Fruit fly (Drosophila melanogaster) whole organism, embryonic: ENCODE results near the gene CG17816.

Source experiments
- Ada2b ChIP-seq: fragments of 200-800 bp; sonication (Bioruptor generic); IDR thresholded peaks from 2 replicates; pipeline ENCODE4 v1.3.6; 2022; ENCODE audit warnings: missing biosample characterization, missing genetic modification characterization
- Aef1 ChIP-seq: fragments of 200-800 bp; sonication (Bioruptor generic); IDR thresholded peaks from 3 replicates; pipeline ENCODE4 v1.3.6; 2022; ENCODE audit warnings: missing biosample characterization, missing genetic modification characterization
- Asciz ChIP-seq: fragments of 200-800 bp; sonication (Bioruptor generic); optimal IDR thresholded peaks from 2 replicates; lab custom pipeline; 2017; ENCODE audit warnings: missing biosample characterization, mild to moderate bottlenecking, missing genetic modification characterization, missing genetic modification reagents
- CG14667 ChIP-seq: fragments of 200-800 bp; sonication (Bioruptor generic); IDR thresholded peaks from 2 replicates; pipeline ENCODE4 v1.3.6; 2022; ENCODE audit warnings: missing biosample characterization, missing genetic modification characterization
- CG16863 ChIP-seq: fragments of 200-800 bp; sonication (Bioruptor generic); optimal IDR thresholded peaks from 3 replicates; lab custom pipeline; 2016; ENCODE audit warnings: missing biosample characterization, missing genetic modification characterization
- CG17359 ChIP-seq: fragments of 200-800 bp; sonication (Bioruptor generic); optimal IDR thresholded peaks from 3 replicates; lab custom pipeline; 2018; ENCODE audit warnings: missing biosample characterization, mild to moderate bottlenecking, missing genetic modification characterization, moderate library complexity
- CG17361 ChIP-seq: fragments of 200-800 bp; sonication (Bioruptor generic); IDR thresholded peaks from 3 replicates; pipeline ENCODE4 v1.3.6; 2022; ENCODE audit warnings: missing biosample characterization, missing genetic modification characterization
- CG1792 ChIP-seq: fragments of 200-800 bp; sonication (Bioruptor generic); optimal IDR thresholded peaks from 2 replicates; lab custom pipeline; 2016; ENCODE audit warnings: missing biosample characterization, missing genetic modification characterization
- CG2120 ChIP-seq: fragments of 200-800 bp; sonication (Bioruptor generic); optimal IDR thresholded peaks from 3 replicates; lab custom pipeline; 2016; ENCODE audit warnings: missing biosample characterization, missing genetic modification characterization
- CG2875 ChIP-seq: fragments of 200-800 bp; sonication (Bioruptor generic); optimal IDR thresholded peaks from 2 replicates; lab custom pipeline; 2017; ENCODE audit warnings: missing biosample characterization, mild to moderate bottlenecking, missing genetic modification characterization, missing genetic modification reagents
- CG3995 ChIP-seq: fragments of 200-800 bp; sonication (Bioruptor generic); optimal IDR thresholded peaks from 3 replicates; lab custom pipeline; 2016; ENCODE audit warnings: missing biosample characterization, missing genetic modification characterization
- CG4404 ChIP-seq: fragments of 200-800 bp; sonication (Bioruptor generic); IDR thresholded peaks from 2 replicates; pipeline ENCODE4 v1.3.6; 2022; ENCODE audit warnings: missing biosample characterization, missing genetic modification characterization
- CG6683 ChIP-seq: fragments of 200-800 bp; sonication (Bioruptor generic); optimal IDR thresholded peaks from 2 replicates; lab custom pipeline; 2017; ENCODE audit warnings: missing biosample characterization, mild to moderate bottlenecking, missing genetic modification characterization, missing genetic modification reagents
- CG6813 ChIP-seq: fragments of 200-800 bp; sonication (Bioruptor generic); optimal IDR thresholded peaks from 2 replicates; lab custom pipeline; 2017; ENCODE audit warnings: missing biosample characterization, missing genetic modification characterization, mild to moderate bottlenecking, moderate library complexity, missing genetic modification reagents
- CG6854 ChIP-seq: fragments of 200-800 bp; sonication (Bioruptor generic); optimal IDR thresholded peaks from 3 replicates; lab custom pipeline; 2017; ENCODE audit warnings: missing biosample characterization, mild to moderate bottlenecking, missing genetic modification characterization
- CG7963 ChIP-seq: fragments of 200-800 bp; sonication (Bioruptor generic); IDR thresholded peaks from 3 replicates; pipeline ENCODE4 v1.3.6; 2022; ENCODE audit warnings: missing biosample characterization, missing genetic modification characterization; ENCODE audit not compliant: partially characterized antibody
- Dref ChIP-seq: fragments of 200-800 bp; sonication (Bioruptor generic); IDR thresholded peaks from 2 replicates; pipeline ENCODE4 v1.3.6; 2022; ENCODE audit warnings: missing biosample characterization, missing genetic modification characterization
- Drgx ChIP-seq: fragments of 200-800 bp; sonication (Bioruptor generic); IDR thresholded peaks from 2 replicates; pipeline ENCODE4 v1.3.6; 2022; ENCODE audit warnings: missing biosample characterization, missing genetic modification characterization
- Elba2 ChIP-seq: fragments of 200-800 bp; sonication (Bioruptor generic); optimal IDR thresholded peaks from 3 replicates; lab custom pipeline; 2016; ENCODE audit warnings: missing biosample characterization, missing genetic modification characterization
- HHEX ChIP-seq: fragments of 200-800 bp; sonication (Bioruptor generic); optimal IDR thresholded peaks from 3 replicates; lab custom pipeline; 2017; ENCODE audit warnings: missing biosample characterization, mild to moderate bottlenecking, missing genetic modification characterization, missing genetic modification reagents
- Hr3 ChIP-seq: fragments of 200-800 bp; sonication (Bioruptor generic); optimal IDR thresholded peaks from 3 replicates; lab custom pipeline; 2016; ENCODE audit warnings: missing biosample characterization, missing genetic modification characterization
- Hr39 ChIP-seq: fragments of >200 bp; optimal IDR thresholded peaks from 2 replicates; lab custom pipeline; 2017
- Hr78 ChIP-seq, 2 experiments: fragments of 200-800 bp in 1 of 2; fragments of >200 bp in 1 of 2; sonication (Bioruptor generic) in 1 of 2; optimal IDR thresholded peaks; 2 replicates each; lab custom pipeline; 2017 to 2019; ENCODE audit warnings: missing biosample characterization in 2 of 2, missing genetic modification characterization in 2 of 2, mild to moderate bottlenecking in 1 of 2, moderate library complexity in 1 of 2
- Kr ChIP-seq: fragments of 200-800 bp; sonication (Bioruptor generic); optimal IDR thresholded peaks from 2 replicates; lab custom pipeline; 2017; ENCODE audit warnings: missing biosample characterization, mild to moderate bottlenecking, missing genetic modification characterization
- Lpt ChIP-seq: fragments of >200 bp; optimal IDR thresholded peaks from 2 replicates; lab custom pipeline; 2018; ENCODE audit warnings: missing biosample characterization, missing genetic modification characterization
- Oaz ChIP-seq: fragments of 200-800 bp; sonication (Bioruptor generic); IDR thresholded peaks from 2 replicates; pipeline ENCODE4 v1.3.6; 2022; ENCODE audit warnings: missing biosample characterization, missing genetic modification characterization
- Optix ChIP-seq: fragments of 200-800 bp; sonication (Bioruptor generic); IDR thresholded peaks from 3 replicates; pipeline ENCODE4 v1.3.6; 2022; ENCODE audit warnings: missing biosample characterization, missing genetic modification characterization
- Pdp1 ChIP-seq, 2 experiments: fragments of 200-800 bp; sonication (Bioruptor generic); optimal IDR thresholded peaks; 3 replicates each; lab custom pipeline; 2016; ENCODE audit warnings: missing biosample characterization in 2 of 2, missing genetic modification characterization in 2 of 2, mild to moderate bottlenecking in 1 of 2, moderate library complexity in 1 of 2
- Ptx1 ChIP-seq: fragments of 200-800 bp; sonication (Bioruptor generic); IDR thresholded peaks from 2 replicates; pipeline ENCODE4 v1.3.6; 2022; ENCODE audit warnings: missing biosample characterization, missing genetic modification characterization
- Ravus ChIP-seq: fragments of 200-800 bp; sonication (Bioruptor generic); IDR thresholded peaks from 2 replicates; pipeline ENCODE4 v1.3.6; 2022; ENCODE audit warnings: missing biosample characterization, missing genetic modification characterization
- Rx ChIP-seq: fragments of 200-800 bp; sonication (Bioruptor generic); IDR thresholded peaks from 2 replicates; pipeline ENCODE4 v1.3.6; 2022; ENCODE audit warnings: missing biosample characterization, missing genetic modification characterization
- Scr ChIP-seq: fragments of 200-800 bp; sonication (Bioruptor generic); IDR thresholded peaks from 2 replicates; pipeline ENCODE4 v1.3.6; 2022; ENCODE audit warnings: missing biosample characterization, missing genetic modification characterization; ENCODE audit not compliant: partially characterized antibody
- Taf1 ChIP-seq: fragments of 200-800 bp; sonication (Bioruptor generic); IDR thresholded peaks from 2 replicates; pipeline ENCODE4 v1.3.6; 2022; ENCODE audit warnings: missing biosample characterization, missing genetic modification characterization
- Trl ChIP-seq, 3 experiments: fragments of >200 bp in 2 of 3; fragments of 200-800 bp in 1 of 3; sonication (Bioruptor generic) in 1 of 3; optimal IDR thresholded peaks; 2 replicates in 1 of 3; 3 replicates in 2 of 3; lab custom pipeline; 2016 to 2017; ENCODE audit warnings: missing biosample characterization in 1 of 3, missing genetic modification characterization in 1 of 3
- aop ChIP-seq: fragments of 200-800 bp; sonication (Bioruptor generic); IDR thresholded peaks from 2 replicates; pipeline ENCODE4 v1.3.6; 2022; ENCODE audit warnings: missing biosample characterization, missing genetic modification characterization
- ash1 ChIP-seq: fragments of 200-800 bp; sonication (Bioruptor generic); optimal IDR thresholded peaks from 2 replicates; lab custom pipeline; 2018; ENCODE audit warnings: missing biosample characterization, mild to moderate bottlenecking, missing genetic modification characterization
- cas ChIP-seq: fragments of 200-800 bp; sonication (Bioruptor generic); IDR thresholded peaks from 2 replicates; pipeline ENCODE4 v1.3.6; 2022; ENCODE audit warnings: missing biosample characterization, missing genetic modification characterization
- chinmo ChIP-seq: fragments of 200-800 bp; sonication (Bioruptor generic); IDR thresholded peaks from 4 replicates; pipeline ENCODE4 v1.3.6; 2022; ENCODE audit warnings: missing biosample characterization, missing genetic modification characterization; ENCODE audit not compliant: partially characterized antibody
- ci ChIP-seq: fragments of 200-800 bp; sonication (Bioruptor generic); IDR thresholded peaks from 3 replicates; pipeline ENCODE4 v1.3.6; 2022; ENCODE audit warnings: missing biosample characterization, missing genetic modification characterization
- dysf ChIP-seq: fragments of 200-800 bp; sonication (Bioruptor generic); IDR thresholded peaks from 3 replicates; pipeline ENCODE4 v1.3.6; 2022; ENCODE audit warnings: missing biosample characterization, missing genetic modification characterization
- inv ChIP-seq: fragments of 200-800 bp; sonication (Bioruptor generic); IDR thresholded peaks from 2 replicates; pipeline ENCODE4 v1.3.6; 2022; ENCODE audit warnings: missing biosample characterization, missing genetic modification characterization; ENCODE audit not compliant: partially characterized antibody
- lbe ChIP-seq: fragments of 200-800 bp; sonication (Bioruptor generic); optimal IDR thresholded peaks from 2 replicates; lab custom pipeline; 2016; ENCODE audit warnings: missing biosample characterization, mild to moderate bottlenecking, missing genetic modification characterization
- mam ChIP-seq: fragments of 200-800 bp; sonication (Bioruptor generic); optimal IDR thresholded peaks from 3 replicates; lab custom pipeline; 2016; ENCODE audit warnings: missing biosample characterization, missing genetic modification characterization
- schlank ChIP-seq: fragments of 200-800 bp; sonication (Bioruptor generic); optimal IDR thresholded peaks from 2 replicates; lab custom pipeline; 2018; ENCODE audit warnings: missing biosample characterization, mild to moderate bottlenecking, missing genetic modification characterization
- sisA ChIP-seq: fragments of 200-800 bp; sonication (Bioruptor generic); IDR thresholded peaks from 2 replicates; pipeline ENCODE4 v1.3.6; 2022; ENCODE audit warnings: missing biosample characterization, missing genetic modification characterization
- sna ChIP-seq: fragments of 200-800 bp; sonication (Bioruptor generic); IDR thresholded peaks from 2 replicates; pipeline ENCODE4 v1.3.6; 2022; ENCODE audit warnings: missing biosample characterization, missing genetic modification characterization; ENCODE audit not compliant: partially characterized antibody
- sr ChIP-seq: fragments of 200-800 bp; sonication (Bioruptor generic); IDR thresholded peaks from 3 replicates; pipeline ENCODE4 v1.3.6; 2022; ENCODE audit warnings: missing biosample characterization, missing genetic modification characterization
- sug ChIP-seq: fragments of 200-800 bp; optimal IDR thresholded peaks from 2 replicates; lab custom pipeline; 2019; ENCODE audit warnings: missing biosample characterization, mild to moderate bottlenecking, missing genetic modification characterization, moderate library complexity
- tin ChIP-seq: fragments of 200-800 bp; sonication (Bioruptor generic); optimal IDR thresholded peaks from 3 replicates; lab custom pipeline; 2016; ENCODE audit warnings: missing biosample characterization, missing genetic modification characterization
- yki ChIP-seq: fragments of >200 bp; optimal IDR thresholded peaks from 3 replicates; lab custom pipeline; 2018
- zf30C ChIP-seq: fragments of 200-800 bp; sonication (Bioruptor generic); optimal IDR thresholded peaks from 3 replicates; lab custom pipeline; 2018; ENCODE audit warnings: missing biosample characterization, mild to moderate bottlenecking, missing genetic modification characterization

CG17816 gene

dm6 chr3R:7895457-7895856 lies 8.9 kb upstream of the CG17816 start (continued):
- peak; percentile 96 for TF ChIP-seq Drgx (GFP tag; lab: Robert Waterston, UW)
- peak; percentile 87 for TF ChIP-seq CG2120
- TF ChIP-seq Kr (GFP tag; lab: Kevin White, UChicago), result no peak
- peak; percentile 77 for TF ChIP-seq Ptx1 (GFP tag; lab: Robert Waterston, UW)
- no peak for TF ChIP-seq CG17359 (tag; lab: Kevin White, UChicago)
- no peak for TF ChIP-seq CG7963 (GFP tag; lab: Robert Waterston, UW)
- no peak for TF ChIP-seq Hr78 (GFP tag; optimal IDR thresholded peaks at IDR 0.05; lab: Kevin White, UChicago)
- peak; percentile 30 for TF ChIP-seq schlank (tag; lab: Kevin White, UChicago)
- TF ChIP-seq Asciz, result peak; percentile 54
- peak; percentile 29 for TF ChIP-seq Ravus (GFP tag; lab: Robert Waterston, UW)
- TF ChIP-seq lbe (GFP tag; lab: Kevin White, UChicago), result no peak
- no peak for TF ChIP-seq CG17361 (GFP tag; lab: Robert Waterston, UW)
- peak in 1 of 2 experiments; percentile 47 for TF ChIP-seq Trl (optimal IDR thresholded peaks at IDR 0.05; lab: Kevin White, UChicago)
- peak; percentile 55 for TF ChIP-seq Trl (GFP tag; optimal IDR thresholded peaks at IDR 0.05; lab: Kevin White, UChicago)
- no peak for TF ChIP-seq Hr39 (lab: Kevin White, UChicago)
- TF ChIP-seq CG6813, result peak; percentile 70
- TF ChIP-seq Scr (GFP tag; lab: Robert Waterston, UW), result no peak
- TF ChIP-seq ash1 (GFP tag; lab: Kevin White, UChicago), result no peak
- TF ChIP-seq CG14667, result peak; percentile 41; the same call in 1 of the 2 replicates
- TF ChIP-seq mam (GFP tag; lab: Kevin White, UChicago), result peak; percentile 76
- TF ChIP-seq Dref (GFP tag; lab: Robert Waterston, UW), result no peak
- no peak for TF ChIP-seq aop
- no peak for TF ChIP-seq CG2875
- TF ChIP-seq Elba2 (GFP tag; lab: Kevin White, UChicago), result no peak
- peak; percentile 67 for TF ChIP-seq HHEX (GFP tag; lab: Kevin White, UChicago)
- TF ChIP-seq CG4404, result 0 out of 2 replicates have a peak, but pooled peaks have one; percentile 26
- TF ChIP-seq sug (tag; lab: Kevin White, UChicago), result no peak
- peak; percentile 71 for TF ChIP-seq CG6854
- peak; percentile 59 for TF ChIP-seq sisA (GFP tag; lab: Robert Waterston, UW)
- TF ChIP-seq yki (lab: Kevin White, UChicago), result no peak
- 0 out of 2 replicates have a peak, but pooled peaks have one; percentile 16 for TF ChIP-seq Rx (GFP tag; lab: Robert Waterston, UW)
- peak; percentile 59 to 66 for TF ChIP-seq Pdp1 (GFP tag; optimal IDR thresholded peaks at IDR 0.05; lab: Kevin White, UChicago)
- TF ChIP-seq cas (GFP tag; lab: Robert Waterston, UW), result peak; percentile 79
- TF ChIP-seq CG16863, result no peak
- peak; percentile 40 for TF ChIP-seq CG3995 (GFP tag; lab: Kevin White, UChicago)
- peak; percentile 30 for TF ChIP-seq tin (GFP tag; lab: Kevin White, UChicago)
- TF ChIP-seq Ada2b (GFP tag; lab: Robert Waterston, UW), result peak; percentile 88
- TF ChIP-seq Lpt, result no peak
- peak; percentile 47 for TF ChIP-seq CG6683 (GFP tag; lab: Kevin White, UChicago)
- no peak for TF ChIP-seq zf30C
- TF ChIP-seq dysf (GFP tag; lab: Robert Waterston, UW), result peak; percentile 88
- TF ChIP-seq chinmo (GFP tag; lab: Robert Waterston, UW), result no peak
- peak; percentile 29 for TF ChIP-seq Hr3 (GFP tag; lab: Kevin White, UChicago)
- peak; percentile 62; the same call in 1 of the 2 replicates for TF ChIP-seq Oaz (GFP tag; lab: Robert Waterston, UW)
- TF ChIP-seq sna (GFP tag; lab: Robert Waterston, UW), result no peak
- peak; percentile 76 for TF ChIP-seq Aef1
- peak; percentile 61; the same call in 1 of the 2 replicates for TF ChIP-seq Taf1 (GFP tag; lab: Robert Waterston, UW)
- peak; percentile 44; the same call in 1 of the 3 replicates for TF ChIP-seq ci
- TF ChIP-seq inv (GFP tag; lab: Robert Waterston, UW), result no peak
- TF ChIP-seq CG1792, result peak; percentile 34
- no peak for TF ChIP-seq Optix (GFP tag; lab: Robert Waterston, UW)
- TF ChIP-seq sr, result no peak; the same call in 2 of the 3 replicates
